Worm (Caenorhabditis elegans): Measurements from ENCODE around the gene Y45F10B.3.

DNA sequence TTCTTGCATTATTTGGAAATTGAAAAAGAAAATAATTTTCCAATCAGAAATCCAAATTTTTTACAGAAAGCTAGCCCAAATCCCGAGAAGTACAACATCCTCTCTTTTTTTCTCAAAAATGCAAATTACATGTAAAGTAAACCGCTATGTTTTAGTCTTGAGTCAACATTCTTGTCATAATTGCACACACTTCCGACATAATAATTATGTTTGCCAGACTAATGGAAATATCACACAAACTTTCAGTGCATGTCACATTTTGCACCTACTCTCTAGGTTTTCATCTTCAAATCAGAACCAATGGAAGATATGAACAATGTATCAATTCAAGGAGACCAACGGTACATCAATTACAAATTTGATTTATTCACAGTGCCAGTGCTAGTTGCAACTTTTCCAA, 8.8 kb upstream of the Y45F10B.3 start, which contains the start of gene sru-11:
- TF ChIP-seq tbx-2 (tag; optimal IDR thresholded peaks at IDR 0.05) = no peak
- no peak for TF ChIP-seq nhr-19 (GFP tag; conservative IDR thresholded peaks at IDR 0.05)
- no peak for TF ChIP-seq skn-1 (tag; optimal IDR thresholded peaks at IDR 0.05)
- TF ChIP-seq aha-1 (tag; optimal IDR thresholded peaks at IDR 0.05) = no peak
- no peak for TF ChIP-seq elt-3 (tag; optimal IDR thresholded peaks at IDR 0.05)

Data from whole organism, L1 larva.